Worm (Caenorhabditis elegans) whole organism, young adult: ENCODE data around the gene ZK856.16.
A peak's percentile ranks its signal among the peaks of the same experiment; 100 is the strongest.

Experiments
- B0035.1 ChIP-seq: sonication (generic microtip); optimal IDR thresholded peaks from 2 replicates; lab custom pipeline; 2016; ENCODE audit warnings: missing genetic modification characterization, mild to moderate bottlenecking, missing compliant biosample characterization, missing genotype, missing genetic modification reagents
- C06A6.2 ChIP-seq: fragments of 200-800 bp; sonication (Bioruptor generic); conservative IDR thresholded peaks from 2 replicates; pipeline ENCODE4 v1.3.6; 2022; ENCODE audit warnings: missing genetic modification characterization, missing compliant biosample characterization
- C17E4.6 ChIP-seq: fragments of 200-800 bp; sonication (Bioruptor generic); IDR thresholded peaks from 2 replicates; pipeline ENCODE4 v1.3.6; 2022; ENCODE audit warnings: missing genetic modification reagents, missing genetic modification characterization, missing compliant biosample characterization
- D2030.7 ChIP-seq: fragments of 200-800 bp; sonication (Bioruptor generic); IDR thresholded peaks from 2 replicates; pipeline ENCODE4 v1.3.6; 2022; ENCODE audit warnings: missing genetic modification reagents, missing genetic modification characterization, missing compliant biosample characterization
- F10E7.11 ChIP-seq: sonication (generic microtip); optimal IDR thresholded peaks from 2 replicates; lab custom pipeline; 2017; ENCODE audit warnings: mild to moderate bottlenecking, missing genetic modification characterization, moderate library complexity, missing compliant biosample characterization
- F57C9.4 ChIP-seq: sonication (generic microtip); optimal IDR thresholded peaks from 2 replicates; lab custom pipeline; 2017; ENCODE audit warnings: mild to moderate bottlenecking, missing genetic modification characterization, missing compliant biosample characterization
- K12H6.12 ChIP-seq: fragments of 200-800 bp; sonication (Bioruptor generic); optimal IDR thresholded peaks from 2 replicates; lab custom pipeline; 2018; ENCODE audit warnings: mild to moderate bottlenecking, missing genetic modification characterization, missing compliant biosample characterization
- T07F8.4 ChIP-seq: sonication (generic microtip); optimal IDR thresholded peaks from 2 replicates; lab custom pipeline; 2016; ENCODE audit warnings: mild to moderate bottlenecking, missing genetic modification characterization, moderate library complexity, missing compliant biosample characterization
- T26A5.8 ChIP-seq: sonication (generic microtip); optimal IDR thresholded peaks from 2 replicates; lab custom pipeline; 2016; ENCODE audit warnings: missing genetic modification characterization, missing compliant biosample characterization
- aptf-2 ChIP-seq: fragments of 200-800 bp; sonication (Bioruptor generic); conservative IDR thresholded peaks from 2 replicates; pipeline ENCODE4 v1.3.6; 2022; ENCODE audit warnings: missing genetic modification reagents, missing genetic modification characterization, missing compliant biosample characterization
- aptf-3 ChIP-seq: fragments of 200-800 bp; sonication (Bioruptor generic); IDR thresholded peaks from 2 replicates; pipeline ENCODE4 v1.3.6; 2022; ENCODE audit warnings: missing genetic modification characterization, missing compliant biosample characterization
- atf-7 ChIP-seq: sonication (generic microtip); optimal IDR thresholded peaks from 2 replicates; lab custom pipeline; 2017; ENCODE audit warnings: mild to moderate bottlenecking, missing genetic modification characterization, missing compliant biosample characterization
- attf-5 ChIP-seq: fragments of 200-800 bp; sonication (Bioruptor generic); optimal IDR thresholded peaks from 2 replicates; lab custom pipeline; 2018; ENCODE audit warnings: mild to moderate bottlenecking, missing genetic modification characterization, missing compliant biosample characterization
- bed-2 ChIP-seq: fragments of 200-800 bp; sonication (Bioruptor generic); IDR thresholded peaks from 2 replicates; pipeline ENCODE4 v1.3.6; 2022; ENCODE audit warnings: missing genetic modification reagents, missing genetic modification characterization, missing compliant biosample characterization
- ceh-91 ChIP-seq: fragments of 200-800 bp; sonication (Bioruptor generic); IDR thresholded peaks from 2 replicates; pipeline ENCODE4 v1.3.6; 2022; ENCODE audit warnings: missing genetic modification reagents, missing genetic modification characterization, missing compliant biosample characterization
- die-1 ChIP-seq: sonication (generic microtip); optimal IDR thresholded peaks from 2 replicates; lab custom pipeline; 2016; ENCODE audit warnings: missing genotype, mild to moderate bottlenecking, missing genetic modification characterization, missing compliant biosample characterization
- dox-1 ChIP-seq: fragments of 200-800 bp; sonication (Bioruptor generic); IDR thresholded peaks from 2 replicates; pipeline ENCODE4 v1.3.6; 2022; ENCODE audit warnings: missing genetic modification reagents, missing genetic modification characterization, missing compliant biosample characterization
- dpff-1 ChIP-seq: sonication (generic microtip); optimal IDR thresholded peaks from 2 replicates; lab custom pipeline; 2017; ENCODE audit warnings: mild to moderate bottlenecking, missing genetic modification characterization, missing compliant biosample characterization
- efl-1 ChIP-seq: fragments of 150-350 bp; optimal IDR thresholded peaks from 2 replicates; lab custom pipeline; 2014; ENCODE audit warnings: missing biosample characterization, missing genetic modification reagents, missing genetic modification characterization
- egl-18 ChIP-seq: fragments of 200-800 bp; sonication (Bioruptor generic); IDR thresholded peaks from 2 replicates; pipeline ENCODE4 v1.3.6; 2022; ENCODE audit warnings: missing genetic modification reagents, missing genetic modification characterization, missing compliant biosample characterization
- ekl-4 ChIP-seq: fragments of 200-800 bp; sonication (Bioruptor generic); IDR thresholded peaks from 2 replicates; pipeline ENCODE4 v1.3.6; 2022; ENCODE audit warnings: missing genetic modification reagents, missing genetic modification characterization, missing compliant biosample characterization
- ets-4 ChIP-seq: fragments of 200-800 bp; sonication (Bioruptor generic); optimal IDR thresholded peaks from 2 replicates; lab custom pipeline; 2018; ENCODE audit warnings: mild to moderate bottlenecking, missing genetic modification characterization, missing compliant biosample characterization
- gei-17 ChIP-seq: fragments of 200-800 bp; sonication (Bioruptor generic); optimal IDR thresholded peaks from 2 replicates; lab custom pipeline; 2018; ENCODE audit warnings: mild to moderate bottlenecking, missing genetic modification characterization, missing compliant biosample characterization
- hlh-26 ChIP-seq: fragments of 200-800 bp; sonication (Bioruptor generic); conservative IDR thresholded peaks from 2 replicates; pipeline ENCODE4 v1.3.6; 2022; ENCODE audit warnings: missing genetic modification reagents, missing genetic modification characterization, missing compliant biosample characterization
- hmg-1.2 ChIP-seq: fragments of 200-800 bp; sonication (Bioruptor generic); IDR thresholded peaks from 2 replicates; pipeline ENCODE4 v1.3.6; 2022; ENCODE audit warnings: missing genetic modification reagents, missing genetic modification characterization, missing compliant biosample characterization
- hmg-20 ChIP-seq: fragments of 200-800 bp; sonication (Bioruptor generic); IDR thresholded peaks from 2 replicates; pipeline ENCODE4 v1.3.6; 2022; ENCODE audit warnings: missing genetic modification reagents, missing genetic modification characterization, missing compliant biosample characterization
- let-607 ChIP-seq, 2 experiments: fragments of 200-800 bp in 1 of 2; sonication (Bioruptor generic) in 1 of 2; sonication (generic microtip) in 1 of 2; optimal IDR thresholded peaks; 2 replicates each; lab custom pipeline; 2016 to 2018; ENCODE audit warnings: mild to moderate bottlenecking in 2 of 2, missing compliant biosample characterization in 2 of 2, missing genetic modification characterization in 2 of 2, moderate library complexity in 2 of 2, missing genotype in 1 of 2
- lin-26 ChIP-seq: fragments of 200-800 bp; sonication (Bioruptor generic); IDR thresholded peaks from 2 replicates; pipeline ENCODE4 v1.3.6; 2022; ENCODE audit warnings: missing genetic modification reagents, missing genetic modification characterization, missing compliant biosample characterization
- lin-35 ChIP-seq, 3 experiments: fragments of 150-350 bp in 2 of 3; sonication (generic microtip) in 1 of 3; optimal IDR thresholded peaks; 2 replicates each; lab custom pipeline; 2014 to 2018; ENCODE audit warnings: missing biosample characterization in 3 of 3, missing genetic modification characterization in 3 of 3, missing genetic modification reagents in 3 of 3
- lir-1 ChIP-seq: fragments of 200-800 bp; sonication (Bioruptor generic); conservative IDR thresholded peaks from 2 replicates; pipeline ENCODE4 v1.3.6; 2022; ENCODE audit warnings: missing genetic modification reagents, missing genetic modification characterization, missing compliant biosample characterization
- lsl-1 ChIP-seq: fragments of 200-800 bp; sonication (Bioruptor generic); optimal IDR thresholded peaks from 2 replicates; lab custom pipeline; 2018; ENCODE audit warnings: mild to moderate bottlenecking, missing genetic modification characterization, moderate library complexity, missing compliant biosample characterization
- madf-10 ChIP-seq: sonication (generic microtip); optimal IDR thresholded peaks from 2 replicates; lab custom pipeline; 2016; ENCODE audit warnings: mild to moderate bottlenecking, missing genetic modification characterization, missing compliant biosample characterization
- madf-3 ChIP-seq: fragments of 200-800 bp; sonication (Bioruptor generic); IDR thresholded peaks from 2 replicates; pipeline ENCODE4 v1.3.6; 2022; ENCODE audit warnings: missing genetic modification reagents, missing genetic modification characterization, missing compliant biosample characterization
- madf-6 ChIP-seq: fragments of 200-800 bp; sonication (Bioruptor generic); IDR thresholded peaks from 2 replicates; pipeline ENCODE4 v1.3.6; 2022; ENCODE audit warnings: missing genetic modification reagents, missing genetic modification characterization, missing compliant biosample characterization
- madf-8 ChIP-seq: fragments of 200-800 bp; sonication (Bioruptor generic); conservative IDR thresholded peaks from 2 replicates; pipeline ENCODE4 v1.3.6; 2022; ENCODE audit warnings: missing genetic modification reagents, missing genetic modification characterization, missing compliant biosample characterization
- mxl-1 ChIP-seq: sonication (generic microtip); optimal IDR thresholded peaks from 2 replicates; lab custom pipeline; 2016; ENCODE audit warnings: missing genetic modification characterization, missing compliant biosample characterization
- nfyb-1 ChIP-seq: fragments of 200-800 bp; sonication (Bioruptor generic); IDR thresholded peaks from 2 replicates; pipeline ENCODE4 v1.3.6; 2022; ENCODE audit warnings: missing genetic modification reagents, missing genetic modification characterization, missing compliant biosample characterization
- nhr-27 ChIP-seq: fragments of 200-800 bp; sonication (Bioruptor generic); optimal IDR thresholded peaks from 2 replicates; lab custom pipeline; 2018; ENCODE audit warnings: mild to moderate bottlenecking, missing genetic modification characterization, moderate library complexity, missing compliant biosample characterization
- pha-4 ChIP-seq: fragments of 150-350 bp; sonication (generic microtip); optimal IDR thresholded peaks from 2 replicates; lab custom pipeline; 2014; ENCODE audit warnings: missing biosample characterization, missing genetic modification reagents, missing genetic modification characterization
- rpc-1 ChIP-seq, 2 experiments: fragments of 150-350 bp in 1 of 2; sonication (generic microtip) in 1 of 2; optimal IDR thresholded peaks; 2 replicates each; lab custom pipeline; 2014 to 2018; ENCODE audit warnings: missing biosample characterization in 1 of 2, missing genetic modification characterization in 1 of 2, missing genetic modification reagents in 1 of 2, missing genotype in 1 of 2
- snpc-1.3 ChIP-seq: sonication (generic microtip); optimal IDR thresholded peaks from 2 replicates; lab custom pipeline; 2017; ENCODE audit warnings: missing genetic modification characterization, mild to moderate bottlenecking, missing compliant biosample characterization, antibody characterized with exemption, moderate library complexity, missing genotype, missing genetic modification reagents; ENCODE audit not compliant: insufficient read depth
- snpc-3.4 ChIP-seq: sonication (generic microtip); optimal IDR thresholded peaks from 2 replicates; lab custom pipeline; 2017; ENCODE audit warnings: missing genetic modification characterization, mild to moderate bottlenecking, missing compliant biosample characterization, antibody characterized with exemption, moderate library complexity, missing genotype, missing genetic modification reagents
- sptf-2 ChIP-seq: fragments of 200-800 bp; sonication (Bioruptor generic); optimal IDR thresholded peaks from 2 replicates; lab custom pipeline; 2018; ENCODE audit warnings: mild to moderate bottlenecking, missing genetic modification characterization, missing compliant biosample characterization
- tbp1 ChIP-seq: fragments of 200-800 bp; sonication (Bioruptor generic); optimal IDR thresholded peaks from 2 replicates; lab custom pipeline; 2018; ENCODE audit warnings: mild to moderate bottlenecking, missing genetic modification characterization, missing compliant biosample characterization
- xnd-1 ChIP-seq: sonication (generic microtip); optimal IDR thresholded peaks from 2 replicates; lab custom pipeline; 2016; ENCODE audit warnings: missing genotype, missing genetic modification reagents, missing genetic modification characterization, missing compliant biosample characterization
- ztf-22 ChIP-seq: fragments of 200-800 bp; sonication (Bioruptor generic); optimal IDR thresholded peaks from 2 replicates; lab custom pipeline; 2018; ENCODE audit warnings: mild to moderate bottlenecking, missing genetic modification characterization, moderate library complexity, missing compliant biosample characterization
- ztf-25 ChIP-seq: fragments of 200-800 bp; sonication (Bioruptor generic); IDR thresholded peaks from 2 replicates; pipeline ENCODE4 v1.3.6; 2022; ENCODE audit warnings: missing genetic modification reagents, missing genetic modification characterization, missing compliant biosample characterization
- ztf-28 ChIP-seq: fragments of 200-800 bp; sonication (Bioruptor generic); IDR thresholded peaks from 2 replicates; pipeline ENCODE4 v1.3.6; 2022; ENCODE audit warnings: missing genetic modification reagents, missing genetic modification characterization, missing compliant biosample characterization

Gene ZK856.16

DNA sequence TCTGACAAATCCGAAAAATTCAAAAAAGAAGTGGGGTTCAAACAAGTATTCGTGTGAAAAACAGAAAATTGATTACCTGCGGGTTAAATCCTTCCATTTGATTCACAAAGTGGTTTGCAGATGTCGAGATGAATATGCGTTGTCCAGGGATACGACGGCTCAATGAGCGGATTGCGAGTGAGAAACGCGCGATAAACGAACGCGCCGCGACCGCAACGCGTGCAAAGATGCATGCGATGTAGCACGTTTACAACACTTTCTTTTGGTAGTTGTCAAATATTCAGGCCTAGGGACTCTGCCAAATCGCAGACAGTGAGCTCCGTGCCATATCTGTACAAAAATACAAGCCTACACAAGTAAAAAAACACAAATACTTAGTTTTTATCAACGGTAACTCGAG lies 33.3 kb upstream of the ZK856.16 start, which contains the start of gene fubl-1:
Gene fubl-1 (minus strand): TSS at position 202 of the 400 bp plus-strand sequence.
- TF ChIP-seq T26A5.8 (no peak), sptf-2 (no peak), lir-1 (GFP tag; lab: Robert Waterston, UW) (no peak), dox-1 (peak; percentile 65), dpff-1 (no peak), rpc-1 (optimal IDR thresholded peaks at IDR 0.05; lab: Kevin White, UChicago) (no peak), rpc-1 (tag; optimal IDR thresholded peaks at IDR 0.05; lab: Kevin White, UChicago) (no peak), ceh-91 (GFP tag; lab: Robert Waterston, UW) (peak; percentile 68), aptf-3 (GFP tag; lab: Robert Waterston, UW) (no peak), attf-5 (GFP tag; lab: Kevin White, UChicago) (no peak), ekl-4 (GFP tag; lab: Robert Waterston, UW) (no peak), madf-8 (GFP tag; lab: Robert Waterston, UW) (peak; percentile 71), B0035.1 (tag; lab: Kevin White, UChicago) (no peak), madf-10 (tag; lab: Kevin White, UChicago) (no peak), efl-1 (GFP tag; lab: Kevin White, UChicago) (peak; percentile 14), D2030.7 (GFP tag; lab: Robert Waterston, UW) (peak; percentile 49; the same call in 1 of the 2 replicates), xnd-1 (peak; percentile 17), F10E7.11 (tag; lab: Kevin White, UChicago) (no peak), ets-4 (GFP tag; lab: Kevin White, UChicago) (no peak), nfyb-1 (GFP tag; lab: Robert Waterston, UW) (no peak), pha-4 (tag; lab: Kevin White, UChicago) (no peak), K12H6.12 (no peak), aptf-2 (GFP tag; lab: Robert Waterston, UW) (0 out of 2 replicates have a peak, but pooled peaks have one; percentile 13), lin-26 (GFP tag; lab: Robert Waterston, UW) (0 out of 2 replicates have a peak, but pooled peaks have one; percentile 7), lin-35 (GFP tag; optimal IDR thresholded peaks at IDR 0.05; lab: Kevin White, UChicago) (no peak), T07F8.4 (no peak), snpc-1.3 (no peak), bed-2 (GFP tag; lab: Robert Waterston, UW) (no peak), atf-7 (tag; lab: Kevin White, UChicago) (no peak), snpc-3.4 (tag; lab: Kevin White, UChicago) (no peak), mxl-1 (tag; lab: Kevin White, UChicago) (no peak), gei-17 (GFP tag; lab: Kevin White, UChicago) (no peak), tbp1 (no peak), ztf-22 (GFP tag; lab: Kevin White, UChicago) (no peak), hmg-1.2 (peak; percentile 29; the same call in 1 of the 2 replicates), F57C9.4 (tag; lab: Kevin White, UChicago) (no peak), ztf-25 (GFP tag; lab: Robert Waterston, UW) (no peak), nhr-27 (no peak), egl-18 (GFP tag; lab: Robert Waterston, UW) (no peak), lsl-1 (GFP tag; lab: Kevin White, UChicago) (peak; percentile 76), ztf-28 (GFP tag; lab: Robert Waterston, UW) (0 out of 2 replicates have a peak, but pooled peaks have one; percentile 48), madf-6 (peak; percentile 64; the same call in 1 of the 2 replicates), die-1 (tag; lab: Kevin White, UChicago) (no peak), hlh-26 (no peak), C17E4.6 (GFP tag; lab: Robert Waterston, UW) (no peak), madf-3 (GFP tag; lab: Robert Waterston, UW) (peak; percentile 97), C06A6.2 (GFP tag; lab: Robert Waterston, UW) (no peak), hmg-20 (GFP tag; lab: Robert Waterston, UW) (no peak), let-607 (tag; optimal IDR thresholded peaks at IDR 0.05; lab: Kevin White, UChicago) (no peak)
